Worm (Caenorhabditis elegans) whole organism, L2 larva: Measurements from ENCODE around the gene cyn-8.

Experiments used
- aly-2 ChIP-seq: fragments of 150-350 bp; optimal IDR thresholded peaks from 2 replicates; lab custom pipeline; 2014; ENCODE audit warnings: missing biosample characterization, missing genetic modification characterization
- ama-1 ChIP-seq: fragments of 150-350 bp; optimal IDR thresholded peaks from 2 replicates; lab custom pipeline; 2018; ENCODE audit warnings: inconsistent platforms
- ceh-82 ChIP-seq: fragments of 150-350 bp; optimal IDR thresholded peaks from 2 replicates; lab custom pipeline; 2014; ENCODE audit warnings: missing biosample characterization, missing genetic modification characterization
- dmd-4 ChIP-seq: sonication (generic microtip); optimal IDR thresholded peaks from 2 replicates; lab custom pipeline; 2017; ENCODE audit warnings: missing biosample characterization, missing genetic modification characterization
- nhr-10 ChIP-seq: sonication (generic microtip); optimal IDR thresholded peaks from 2 replicates; lab custom pipeline; 2017; ENCODE audit warnings: missing biosample characterization, missing genetic modification characterization
- nhr-12 ChIP-seq: fragments of 150-350 bp; optimal IDR thresholded peaks from 2 replicates; lab custom pipeline; 2014; ENCODE audit warnings: missing biosample characterization, missing genetic modification characterization
- nhr-237 ChIP-seq: fragments of 150-350 bp; optimal IDR thresholded peaks from 2 replicates; lab custom pipeline; 2014; ENCODE audit warnings: missing biosample characterization, missing genetic modification characterization
- skn-1 ChIP-seq: sonication (generic microtip); optimal IDR thresholded peaks from 2 replicates; lab custom pipeline; 2017; ENCODE audit warnings: missing biosample characterization, missing genetic modification characterization
- sma-9 ChIP-seq, 2 experiments: fragments of 150-350 bp in 1 of 2; sonication (generic microtip) in 1 of 2; optimal IDR thresholded peaks; 2 replicates each; lab custom pipeline; 2014 to 2016; ENCODE audit warnings: missing genetic modification characterization in 2 of 2, mild to moderate bottlenecking in 1 of 2, missing biosample characterization in 1 of 2, missing compliant biosample characterization in 1 of 2, missing genetic modification reagents in 1 of 2, moderate library complexity in 1 of 2
- unc-39 ChIP-seq: fragments of 150-350 bp; optimal IDR thresholded peaks from 2 replicates; lab custom pipeline; 2014; ENCODE audit warnings: missing biosample characterization, missing genetic modification characterization
- unc-62 ChIP-seq: fragments of 150-350 bp; optimal IDR thresholded peaks from 2 replicates; lab custom pipeline; 2014; ENCODE audit warnings: missing biosample characterization, missing genetic modification reagents, missing genetic modification characterization
- ztf-11 ChIP-seq: sonication (generic microtip); optimal IDR thresholded peaks from 2 replicates; lab custom pipeline; 2017; ENCODE audit warnings: missing biosample characterization, missing genetic modification characterization

- TF ChIP-seq unc-62 (GFP tag; lab: Kevin White, UChicago) (no peak), ama-1 (lab: Kevin White, UChicago) (no peak), ceh-82 (no peak), skn-1 (tag; lab: Kevin White, UChicago) (no peak), sma-9 (GFP tag; optimal IDR thresholded peaks at IDR 0.05; lab: Kevin White, UChicago) (no peak), sma-9 (tag; optimal IDR thresholded peaks at IDR 0.05; lab: Kevin White, UChicago) (no peak), unc-39 (tag; lab: Kevin White, UChicago) (no peak), nhr-10 (no peak), nhr-12 (tag; lab: Kevin White, UChicago) (no peak), nhr-237 (tag; lab: Kevin White, UChicago) (no peak), ztf-11 (tag; lab: Kevin White, UChicago) (no peak), dmd-4 (tag; lab: Kevin White, UChicago) (no peak), aly-2 (tag; lab: Kevin White, UChicago) (no peak)
Observed at ce11 chrX:8953011-8953410, 41.9 kb downstream of the cyn-8 start.
